Worm (Caenorhabditis elegans) whole organism, L4 larva: ENCODE measurements around the gene nfi-1.

ENCODE experiments used
- ceh-82 ChIP-seq: sonication (generic microtip); optimal IDR thresholded peaks from 2 replicates; lab custom pipeline; 2017; ENCODE audit warnings: missing biosample characterization, missing genetic modification characterization
- ctbp-1 ChIP-seq: fragments of 200-800 bp; sonication (Bioruptor generic); IDR thresholded peaks from 2 replicates; pipeline ENCODE4 v1.3.6; 2022; ENCODE audit warnings: missing genetic modification reagents, missing genetic modification characterization, missing compliant biosample characterization
- dmd-8 ChIP-seq: fragments of 200-800 bp; sonication (Bioruptor generic); IDR thresholded peaks from 2 replicates; pipeline ENCODE4 v1.3.6; 2022; ENCODE audit warnings: missing genetic modification characterization, missing compliant biosample characterization
- lin-13 ChIP-seq: fragments of 150-350 bp; optimal IDR thresholded peaks from 2 replicates; lab custom pipeline; 2014; ENCODE audit warnings: missing biosample characterization, missing genetic modification reagents, missing genetic modification characterization
- nhr-6 ChIP-seq: fragments of 150-350 bp; optimal IDR thresholded peaks from 2 replicates; lab custom pipeline; 2014; ENCODE audit warnings: missing biosample characterization, missing genetic modification characterization
- nhr-77 ChIP-seq: fragments of 150-350 bp; optimal IDR thresholded peaks from 2 replicates; lab custom pipeline; 2014; ENCODE audit warnings: missing biosample characterization, missing genetic modification characterization
- snpc-4 ChIP-seq: fragments of 150-350 bp; optimal IDR thresholded peaks from 2 replicates; lab custom pipeline; 2014; ENCODE audit warnings: missing biosample characterization, missing genetic modification characterization
- zip-2 ChIP-seq: fragments of 150-350 bp; optimal IDR thresholded peaks from 2 replicates; lab custom pipeline; 2014; ENCODE audit warnings: missing biosample characterization, missing genetic modification characterization

DNA sequence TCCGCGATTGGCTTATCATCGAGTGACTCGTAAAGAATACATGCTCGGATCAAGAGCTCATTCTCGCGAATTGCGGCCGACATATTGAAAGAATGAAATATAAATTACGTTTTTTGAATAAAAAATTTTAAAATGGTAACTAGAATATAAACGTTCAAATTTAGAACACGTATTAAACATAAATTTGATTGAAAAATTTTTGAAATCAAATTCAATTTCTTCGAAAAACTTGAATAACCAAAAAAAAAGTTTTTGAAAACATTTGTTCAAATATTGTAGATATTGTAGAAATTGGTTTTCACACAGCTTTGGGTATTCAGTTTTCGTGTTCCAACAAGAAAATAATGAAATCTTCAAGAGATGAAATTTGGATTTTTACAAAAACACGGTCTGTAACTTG lies 10.1 kb downstream of the nfi-1 start, which contains the start of gene fbxa-224:
- no peak for TF ChIP-seq dmd-8 (GFP tag; lab: Robert Waterston, UW)
- TF ChIP-seq zip-2 (tag; lab: Kevin White, UChicago): no peak
- no peak for TF ChIP-seq ceh-82 (tag; lab: Kevin White, UChicago)
- no peak for TF ChIP-seq snpc-4 (tag; lab: Kevin White, UChicago)
- TF ChIP-seq ctbp-1 (GFP tag; lab: Robert Waterston, UW): no peak
- TF ChIP-seq nhr-77 (tag; lab: Kevin White, UChicago): no peak
- TF ChIP-seq lin-13 (GFP tag; lab: Kevin White, UChicago): no peak
- no peak for TF ChIP-seq nhr-6 (tag; lab: Kevin White, UChicago)
